Fruit fly (Drosophila melanogaster) whole organism, embryonic: ENCODE data around the gene Sys1.

Experiments used
- Aef1 ChIP-seq: fragments of 200-800 bp; sonication (Bioruptor generic); IDR thresholded peaks from 3 replicates; pipeline ENCODE4 v1.3.6; 2022; ENCODE audit warnings: missing biosample characterization, missing genetic modification characterization
- Bgb ChIP-seq: fragments of 200-800 bp; sonication (Bioruptor generic); IDR thresholded peaks from 2 replicates; pipeline ENCODE4 v1.3.6; 2022; ENCODE audit warnings: missing biosample characterization, missing genetic modification characterization; ENCODE audit not compliant: partially characterized antibody
- CG11723 ChIP-seq: fragments of 200-800 bp; sonication (Bioruptor generic); optimal IDR thresholded peaks from 2 replicates; lab custom pipeline; 2017; ENCODE audit warnings: missing biosample characterization, mild to moderate bottlenecking, missing genetic modification characterization
- CG12071 ChIP-seq: fragments of 200-800 bp; sonication (Bioruptor generic); optimal IDR thresholded peaks from 3 replicates; lab custom pipeline; 2018; ENCODE audit warnings: missing biosample characterization, mild to moderate bottlenecking, missing genetic modification characterization
- CG14710 ChIP-seq: fragments of 200-800 bp; sonication (Bioruptor generic); optimal IDR thresholded peaks from 3 replicates; lab custom pipeline; 2019; ENCODE audit warnings: missing biosample characterization, mild to moderate bottlenecking, missing genetic modification characterization, moderate library complexity
- CG1529 ChIP-seq: fragments of 200-800 bp; sonication (Bioruptor generic); optimal IDR thresholded peaks from 3 replicates; lab custom pipeline; 2018; ENCODE audit warnings: missing biosample characterization, missing genetic modification characterization
- CG15696 ChIP-seq: fragments of 200-800 bp; sonication (Bioruptor generic); optimal IDR thresholded peaks from 2 replicates; lab custom pipeline; 2019; ENCODE audit warnings: missing biosample characterization, mild to moderate bottlenecking, missing genetic modification characterization, moderate library complexity
- CG17359 ChIP-seq: fragments of 200-800 bp; sonication (Bioruptor generic); optimal IDR thresholded peaks from 3 replicates; lab custom pipeline; 2018; ENCODE audit warnings: missing biosample characterization, mild to moderate bottlenecking, missing genetic modification characterization, moderate library complexity
- CG17612 ChIP-seq: fragments of 200-800 bp; sonication (Bioruptor generic); IDR thresholded peaks from 2 replicates; pipeline ENCODE4 v1.3.6; 2022; ENCODE audit warnings: missing biosample characterization, missing genetic modification characterization
- CG18476 ChIP-seq: fragments of 200-800 bp; sonication (Bioruptor generic); optimal IDR thresholded peaks from 2 replicates; lab custom pipeline; 2016; ENCODE audit warnings: missing biosample characterization, mild to moderate bottlenecking, missing genetic modification characterization
- CG31441 ChIP-seq: fragments of 200-800 bp; sonication (Bioruptor generic); IDR thresholded peaks from 2 replicates; pipeline ENCODE4 v1.3.6; 2022; ENCODE audit warnings: missing biosample characterization, missing genetic modification characterization
- CG34376 ChIP-seq: fragments of 200-800 bp; sonication (Bioruptor generic); optimal IDR thresholded peaks from 2 replicates; lab custom pipeline; 2018; ENCODE audit warnings: missing biosample characterization, mild to moderate bottlenecking, missing genetic modification characterization
- CG8359 ChIP-seq: fragments of 200-800 bp; sonication (Bioruptor generic); optimal IDR thresholded peaks from 2 replicates; lab custom pipeline; 2017; ENCODE audit warnings: missing biosample characterization, mild to moderate bottlenecking, missing genetic modification characterization, borderline replicate concordance
- CG9797 ChIP-seq: fragments of 200-800 bp; sonication (Bioruptor generic); optimal IDR thresholded peaks from 3 replicates; lab custom pipeline; 2018; ENCODE audit warnings: missing biosample characterization, mild to moderate bottlenecking, missing genetic modification characterization
- CG9932 ChIP-seq: fragments of 200-800 bp; sonication (Bioruptor generic); IDR thresholded peaks from 2 replicates; pipeline ENCODE4 v1.3.6; 2022; ENCODE audit warnings: missing biosample characterization, missing genetic modification characterization
- Camta ChIP-seq: fragments of 200-800 bp; sonication (Bioruptor generic); optimal IDR thresholded peaks from 2 replicates; lab custom pipeline; 2016; ENCODE audit warnings: missing biosample characterization, missing genetic modification characterization
- Dbx ChIP-seq: fragments of 200-800 bp; sonication (Bioruptor generic); IDR thresholded peaks from 3 replicates; pipeline ENCODE4 v1.3.6; 2022; ENCODE audit warnings: missing biosample characterization, missing genetic modification characterization
- E2f1 ChIP-seq: fragments of 200-800 bp; sonication (Bioruptor generic); IDR thresholded peaks from 2 replicates; pipeline ENCODE4 v1.3.6; 2022; ENCODE audit warnings: missing biosample characterization, missing genetic modification characterization
- Fer3 ChIP-seq: fragments of 200-800 bp; sonication (Bioruptor generic); optimal IDR thresholded peaks from 2 replicates; lab custom pipeline; 2018; ENCODE audit warnings: missing biosample characterization, mild to moderate bottlenecking, missing genetic modification characterization, moderate library complexity
- HHEX ChIP-seq: fragments of 200-800 bp; sonication (Bioruptor generic); optimal IDR thresholded peaks from 3 replicates; lab custom pipeline; 2017; ENCODE audit warnings: missing biosample characterization, mild to moderate bottlenecking, missing genetic modification characterization, missing genetic modification reagents
- Mad ChIP-seq: fragments of 200-800 bp; sonication (Bioruptor generic); optimal IDR thresholded peaks from 2 replicates; lab custom pipeline; 2016; ENCODE audit warnings: missing biosample characterization, missing genetic modification characterization
- Mes4 ChIP-seq: fragments of 200-800 bp; sonication (Bioruptor generic); optimal IDR thresholded peaks from 2 replicates; lab custom pipeline; 2016; ENCODE audit warnings: missing biosample characterization, missing genetic modification characterization
- Optix ChIP-seq: fragments of 200-800 bp; sonication (Bioruptor generic); IDR thresholded peaks from 3 replicates; pipeline ENCODE4 v1.3.6; 2022; ENCODE audit warnings: missing biosample characterization, missing genetic modification characterization
- Ptx1 ChIP-seq: fragments of 200-800 bp; sonication (Bioruptor generic); IDR thresholded peaks from 2 replicates; pipeline ENCODE4 v1.3.6; 2022; ENCODE audit warnings: missing biosample characterization, missing genetic modification characterization
- Ravus ChIP-seq: fragments of 200-800 bp; sonication (Bioruptor generic); IDR thresholded peaks from 2 replicates; pipeline ENCODE4 v1.3.6; 2022; ENCODE audit warnings: missing biosample characterization, missing genetic modification characterization
- Scr ChIP-seq: fragments of 200-800 bp; sonication (Bioruptor generic); IDR thresholded peaks from 2 replicates; pipeline ENCODE4 v1.3.6; 2022; ENCODE audit warnings: missing biosample characterization, missing genetic modification characterization; ENCODE audit not compliant: partially characterized antibody
- Sry-δ ChIP-seq: fragments of 200-800 bp; sonication (Bioruptor generic); optimal IDR thresholded peaks from 2 replicates; lab custom pipeline; 2016; ENCODE audit warnings: missing biosample characterization, missing genetic modification characterization
- abd-A ChIP-seq: fragments of 200-800 bp; sonication (Bioruptor generic); optimal IDR thresholded peaks from 3 replicates; lab custom pipeline; 2019; ENCODE audit warnings: missing biosample characterization, mild to moderate bottlenecking, missing genetic modification characterization, moderate library complexity
- ac ChIP-seq: fragments of 200-800 bp; sonication (Bioruptor generic); optimal IDR thresholded peaks from 3 replicates; lab custom pipeline; 2017; ENCODE audit warnings: missing biosample characterization, mild to moderate bottlenecking, missing genetic modification characterization
- crp ChIP-seq, 2 experiments: fragments of 200-800 bp; sonication (Bioruptor generic); optimal IDR thresholded peaks; 2 replicates in 1 of 2; 3 replicates in 1 of 2; lab custom pipeline; 2017; ENCODE audit warnings: missing biosample characterization in 2 of 2, missing genetic modification characterization in 2 of 2, mild to moderate bottlenecking in 1 of 2, moderate library complexity in 1 of 2
- dati ChIP-seq: fragments of 200-800 bp; sonication (Bioruptor generic); IDR thresholded peaks from 2 replicates; pipeline ENCODE4 v1.3.6; 2022; ENCODE audit warnings: missing biosample characterization, missing genetic modification characterization
- dmrt99B ChIP-seq: fragments of 200-800 bp; sonication (Bioruptor generic); optimal IDR thresholded peaks from 2 replicates; lab custom pipeline; 2018; ENCODE audit warnings: missing biosample characterization, mild to moderate bottlenecking, missing genetic modification characterization, moderate library complexity
- fu2 ChIP-seq: fragments of 200-800 bp; sonication (Bioruptor generic); optimal IDR thresholded peaks from 2 replicates; lab custom pipeline; 2016; ENCODE audit warnings: missing biosample characterization, missing genetic modification characterization
- gce ChIP-seq: fragments of 200-800 bp; sonication (Bioruptor generic); IDR thresholded peaks from 3 replicates; pipeline ENCODE4 v1.3.6; 2022; ENCODE audit warnings: missing biosample characterization, missing genetic modification characterization
- gem ChIP-seq: fragments of 200-800 bp; sonication (Bioruptor generic); optimal IDR thresholded peaks from 2 replicates; lab custom pipeline; 2019; ENCODE audit warnings: missing biosample characterization, mild to moderate bottlenecking, missing genetic modification characterization, moderate library complexity
- lov ChIP-seq, 2 experiments: fragments of 200-800 bp in 1 of 2; fragments of >200 bp in 1 of 2; sonication (Bioruptor generic) in 1 of 2; IDR thresholded peaks in 1 of 2; optimal IDR thresholded peaks in 1 of 2; 2 replicates in 1 of 2; 3 replicates in 1 of 2; pipeline versions ENCODE4 v1.3.6 to Lab custom; 2017 to 2022; ENCODE audit warnings: missing biosample characterization in 1 of 2, missing genetic modification characterization in 1 of 2
- mld ChIP-seq: fragments of 200-800 bp; sonication (Bioruptor generic); IDR thresholded peaks from 3 replicates; pipeline ENCODE4 v1.3.6; 2022; ENCODE audit warnings: missing biosample characterization, missing genetic modification characterization; ENCODE audit not compliant: partially characterized antibody
- nau ChIP-seq: fragments of 200-800 bp; sonication (Bioruptor generic); optimal IDR thresholded peaks from 3 replicates; lab custom pipeline; 2017; ENCODE audit warnings: missing biosample characterization, mild to moderate bottlenecking, missing genetic modification characterization, missing genetic modification reagents
- onecut ChIP-seq: fragments of 200-800 bp; sonication (Bioruptor generic); IDR thresholded peaks from 2 replicates; pipeline ENCODE4 v1.3.6; 2022; ENCODE audit warnings: missing biosample characterization, missing genetic modification characterization
- psq ChIP-seq: fragments of 200-800 bp; sonication (Bioruptor generic); optimal IDR thresholded peaks from 2 replicates; lab custom pipeline; 2017; ENCODE audit warnings: missing biosample characterization, missing genetic modification characterization
- pum ChIP-seq: fragments of 200-800 bp; sonication (Bioruptor generic); optimal IDR thresholded peaks from 2 replicates; lab custom pipeline; 2016; ENCODE audit warnings: missing biosample characterization, missing genetic modification characterization
- rib ChIP-seq: fragments of 200-800 bp; sonication (Bioruptor generic); IDR thresholded peaks from 2 replicates; pipeline ENCODE4 v1.3.6; 2022; ENCODE audit warnings: missing biosample characterization, missing genetic modification characterization
- run ChIP-seq: fragments of 200-800 bp; sonication (Bioruptor generic); optimal IDR thresholded peaks from 3 replicates; lab custom pipeline; 2018; ENCODE audit warnings: missing biosample characterization, mild to moderate bottlenecking, missing genetic modification characterization
- sd ChIP-seq: fragments of 200-800 bp; sonication (Bioruptor generic); optimal IDR thresholded peaks from 3 replicates; lab custom pipeline; 2018; ENCODE audit warnings: missing biosample characterization, mild to moderate bottlenecking, missing genetic modification characterization, moderate library complexity
- sens-2 ChIP-seq: fragments of 200-800 bp; sonication (Bioruptor generic); IDR thresholded peaks from 2 replicates; pipeline ENCODE4 v1.3.6; 2022; ENCODE audit warnings: missing biosample characterization, missing genetic modification characterization
- slbo ChIP-seq: fragments of 200-800 bp; sonication (Bioruptor generic); IDR thresholded peaks from 2 replicates; pipeline ENCODE4 v1.3.6; 2022; ENCODE audit warnings: missing biosample characterization, missing genetic modification characterization
- slp2 ChIP-seq: fragments of 200-800 bp; sonication (Bioruptor generic); optimal IDR thresholded peaks from 2 replicates; lab custom pipeline; 2016; ENCODE audit warnings: missing biosample characterization, missing genetic modification characterization
- tll ChIP-seq, 2 experiments: fragments of 200-800 bp in 1 of 2; fragments of >200 bp in 1 of 2; sonication (Bioruptor generic) in 1 of 2; optimal IDR thresholded peaks; 2 replicates each; lab custom pipeline; 2017 to 2019; ENCODE audit warnings: missing biosample characterization in 2 of 2, missing genetic modification characterization in 2 of 2, mild to moderate bottlenecking in 1 of 2, moderate library complexity in 1 of 2

Gene Sys1

DNA sequence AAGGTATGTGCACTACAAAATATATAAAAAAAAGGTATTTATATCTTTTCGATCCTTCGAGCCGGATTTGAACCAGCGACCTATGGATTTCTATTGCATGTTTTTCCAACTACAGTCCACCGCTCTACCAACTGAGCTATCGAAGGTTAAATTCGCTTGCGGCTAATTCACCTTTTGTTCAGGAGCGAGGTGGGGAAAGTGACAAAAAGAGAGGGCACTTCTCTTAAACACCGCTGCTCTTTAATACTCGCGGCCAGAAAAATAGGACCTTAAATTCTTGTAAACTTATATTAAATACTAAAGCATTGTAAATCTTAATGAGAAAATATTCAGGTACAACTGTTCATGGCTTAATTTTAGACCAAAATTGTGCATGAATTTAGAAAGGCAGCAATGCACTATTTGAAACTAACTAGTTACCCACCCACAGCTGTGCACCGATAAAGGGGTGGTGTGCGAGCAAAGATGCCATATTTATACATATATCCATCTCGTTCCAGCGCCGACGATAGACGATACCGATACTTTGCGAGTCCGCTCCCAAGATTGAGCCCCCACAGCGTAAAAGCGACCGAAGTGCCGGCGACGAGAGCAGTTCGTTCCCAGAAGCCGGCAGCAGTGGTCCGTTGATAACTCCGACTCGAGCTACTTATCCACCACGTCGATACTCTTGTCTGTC lies 16.5 kb downstream of the Sys1 start (continued):
- TF ChIP-seq run (tag; lab: Kevin White, UChicago): peak; percentile 97
- TF ChIP-seq Aef1 (GFP tag; lab: Robert Waterston, UW): peak; percentile 91
- peak; percentile 96 for TF ChIP-seq E2f1 (GFP tag; lab: Robert Waterston, UW)
- peak; percentile 98 for TF ChIP-seq CG31441
- peak; percentile 92 for TF ChIP-seq CG8359 (GFP tag; lab: Kevin White, UChicago)
- peak; percentile 93 for TF ChIP-seq CG15696 (tag; lab: Kevin White, UChicago)
- TF ChIP-seq crp (GFP tag; optimal IDR thresholded peaks at IDR 0.05; lab: Kevin White, UChicago): peak; percentile 32 to 77
- peak; percentile 85 for TF ChIP-seq Ravus (GFP tag; lab: Robert Waterston, UW)
- peak; percentile 97 for TF ChIP-seq CG14710 (tag; lab: Kevin White, UChicago)
- TF ChIP-seq CG12071 (GFP tag; lab: Kevin White, UChicago): peak; percentile 99
- peak; percentile 96 for TF ChIP-seq Camta (GFP tag; lab: Kevin White, UChicago)
- TF ChIP-seq Bgb (GFP tag; lab: Robert Waterston, UW): peak; percentile 66
- TF ChIP-seq fu2 (GFP tag; lab: Kevin White, UChicago): peak; percentile 94
- TF ChIP-seq pum: peak; percentile 97
- peak; percentile 94 for TF ChIP-seq sens-2 (GFP tag; lab: Robert Waterston, UW)
- peak; percentile 99 for TF ChIP-seq CG34376 (GFP tag; lab: Kevin White, UChicago)
- TF ChIP-seq dmrt99B (tag; lab: Kevin White, UChicago): peak; percentile 98
- peak; percentile 92 for TF ChIP-seq sd (tag; lab: Kevin White, UChicago)
- peak; percentile 99 for TF ChIP-seq gem (tag; lab: Kevin White, UChicago)
- TF ChIP-seq abd-A: peak; percentile 86
- TF ChIP-seq Optix (GFP tag; lab: Robert Waterston, UW): peak; percentile 95
- TF ChIP-seq CG1529 (GFP tag; lab: Kevin White, UChicago): peak; percentile 97
- TF ChIP-seq Fer3 (tag; lab: Kevin White, UChicago): peak; percentile 97
- peak; percentile 87 for TF ChIP-seq mld (GFP tag; lab: Robert Waterston, UW)
- peak; percentile 94 for TF ChIP-seq dati (GFP tag; lab: Robert Waterston, UW)
- peak; percentile 98 for TF ChIP-seq CG17359 (tag; lab: Kevin White, UChicago)
- TF ChIP-seq CG9932: peak; percentile 94
- TF ChIP-seq psq (GFP tag; lab: Kevin White, UChicago): peak; percentile 88
- peak in 1 of 2 experiments; percentile 64 for TF ChIP-seq tll (GFP tag; optimal IDR thresholded peaks at IDR 0.05; lab: Kevin White, UChicago)
- peak; percentile 98 for TF ChIP-seq CG18476
- peak; percentile 95 for TF ChIP-seq CG11723 (GFP tag; lab: Kevin White, UChicago)
- peak; percentile 96 for TF ChIP-seq slp2 (GFP tag; lab: Kevin White, UChicago)
- peak; percentile 94 for TF ChIP-seq Mes4 (GFP tag; lab: Kevin White, UChicago)
- peak; percentile 99 for TF ChIP-seq HHEX (GFP tag; lab: Kevin White, UChicago)
- peak; percentile 77 for TF ChIP-seq Sry-δ (GFP tag; lab: Kevin White, UChicago)
- peak; percentile 61 for TF ChIP-seq Scr (GFP tag; lab: Robert Waterston, UW)
- TF ChIP-seq Ptx1 (GFP tag; lab: Robert Waterston, UW): peak; percentile 96
- peak; percentile 96 for TF ChIP-seq Mad
- TF ChIP-seq CG9797: peak; percentile 68
- TF ChIP-seq ac: peak; percentile 95
- peak; percentile 96 for TF ChIP-seq gce (GFP tag; lab: Robert Waterston, UW)
- peak; percentile 98 for TF ChIP-seq nau (GFP tag; lab: Kevin White, UChicago)
- TF ChIP-seq CG17612 (GFP tag; lab: Robert Waterston, UW): peak; percentile 90
- TF ChIP-seq onecut: peak; percentile 95
- TF ChIP-seq Dbx (GFP tag; lab: Robert Waterston, UW): peak; percentile 96
- peak; percentile 96 for TF ChIP-seq slbo (GFP tag; lab: Robert Waterston, UW)
- no peak for TF ChIP-seq lov (optimal IDR thresholded peaks at IDR 0.05; lab: Kevin White, UChicago)
- TF ChIP-seq lov (GFP tag; IDR thresholded peaks at IDR 0.05; lab: Robert Waterston, UW): peak; percentile 94
- peak; percentile 96 for TF ChIP-seq rib (GFP tag; lab: Robert Waterston, UW)
